Fruit fly (Drosophila melanogaster) whole organism, embryonic: Measurements from ENCODE around the gene SPARC.

ENCODE experiments used
- Asciz ChIP-seq: fragments of 200-800 bp; sonication (Bioruptor generic); optimal IDR thresholded peaks from 2 replicates; lab custom pipeline; 2017; ENCODE audit warnings: missing biosample characterization, mild to moderate bottlenecking, missing genetic modification characterization, missing genetic modification reagents
- Awh ChIP-seq: fragments of 200-800 bp; sonication (Bioruptor generic); IDR thresholded peaks from 2 replicates; pipeline ENCODE4, ENCODE4 v1.3.6; 2022; ENCODE audit warnings: missing biosample characterization, missing genetic modification characterization
- CG10959 ChIP-seq: fragments of 200-800 bp; sonication (Bioruptor generic); IDR thresholded peaks from 2 replicates; pipeline ENCODE4 v1.3.6; 2022; ENCODE audit warnings: missing biosample characterization, missing genetic modification characterization
- CG11504 ChIP-seq: fragments of 200-800 bp; sonication (Bioruptor generic); optimal IDR thresholded peaks from 3 replicates; lab custom pipeline; 2019; ENCODE audit warnings: missing biosample characterization, mild to moderate bottlenecking, missing genetic modification characterization, moderate library complexity
- CG12299 ChIP-seq: fragments of 200-800 bp; sonication (Bioruptor generic); optimal IDR thresholded peaks from 2 replicates; lab custom pipeline; 2018; ENCODE audit warnings: missing biosample characterization, mild to moderate bottlenecking, missing genetic modification characterization
- CG14710 ChIP-seq: fragments of 200-800 bp; sonication (Bioruptor generic); optimal IDR thresholded peaks from 3 replicates; lab custom pipeline; 2019; ENCODE audit warnings: missing biosample characterization, mild to moderate bottlenecking, missing genetic modification characterization, moderate library complexity
- CG14965 ChIP-seq: fragments of 200-800 bp; sonication (Bioruptor generic); optimal IDR thresholded peaks from 2 replicates; lab custom pipeline; 2016; ENCODE audit warnings: missing biosample characterization, missing genetic modification characterization, borderline replicate concordance
- CG17361 ChIP-seq: fragments of 200-800 bp; sonication (Bioruptor generic); IDR thresholded peaks from 3 replicates; pipeline ENCODE4 v1.3.6; 2022; ENCODE audit warnings: missing biosample characterization, missing genetic modification characterization
- CG17612 ChIP-seq: fragments of 200-800 bp; sonication (Bioruptor generic); IDR thresholded peaks from 2 replicates; pipeline ENCODE4 v1.3.6; 2022; ENCODE audit warnings: missing biosample characterization, missing genetic modification characterization
- CG7556 ChIP-seq: fragments of 200-800 bp; sonication (Bioruptor generic); optimal IDR thresholded peaks from 2 replicates; lab custom pipeline; 2017; ENCODE audit warnings: missing biosample characterization, mild to moderate bottlenecking, missing genetic modification characterization
- CG8478 ChIP-seq: fragments of >200 bp; optimal IDR thresholded peaks from 2 replicates; lab custom pipeline; 2018
- CG9817 ChIP-seq: fragments of 200-800 bp; sonication (Bioruptor generic); optimal IDR thresholded peaks from 2 replicates; lab custom pipeline; 2018; ENCODE audit warnings: missing biosample characterization, mild to moderate bottlenecking, missing genetic modification characterization, moderate library complexity
- Camta ChIP-seq: fragments of 200-800 bp; sonication (Bioruptor generic); optimal IDR thresholded peaks from 2 replicates; lab custom pipeline; 2016; ENCODE audit warnings: missing biosample characterization, missing genetic modification characterization
- Fer1 ChIP-seq: fragments of 200-800 bp; sonication (Bioruptor generic); optimal IDR thresholded peaks from 2 replicates; lab custom pipeline; 2017; ENCODE audit warnings: missing biosample characterization, mild to moderate bottlenecking, missing genetic modification characterization
- Fer3 ChIP-seq: fragments of 200-800 bp; sonication (Bioruptor generic); optimal IDR thresholded peaks from 2 replicates; lab custom pipeline; 2018; ENCODE audit warnings: missing biosample characterization, mild to moderate bottlenecking, missing genetic modification characterization, moderate library complexity
- H15 ChIP-seq: fragments of 200-800 bp; sonication (Bioruptor generic); IDR thresholded peaks from 3 replicates; pipeline ENCODE4 v1.3.6; 2022; ENCODE audit warnings: missing biosample characterization, missing genetic modification characterization
- MBD-R2 ChIP-seq: fragments of 200-800 bp; sonication (Bioruptor generic); IDR thresholded peaks from 2 replicates; pipeline ENCODE4 v1.3.6; 2022; ENCODE audit warnings: missing biosample characterization, missing genetic modification characterization
- MESR4 ChIP-seq: fragments of 200-800 bp; sonication (Bioruptor generic); optimal IDR thresholded peaks from 2 replicates; lab custom pipeline; 2018; ENCODE audit warnings: missing biosample characterization, mild to moderate bottlenecking, missing genetic modification characterization, moderate library complexity
- Oaz ChIP-seq: fragments of 200-800 bp; sonication (Bioruptor generic); IDR thresholded peaks from 2 replicates; pipeline ENCODE4 v1.3.6; 2022; ENCODE audit warnings: missing biosample characterization, missing genetic modification characterization
- Opbp ChIP-seq: fragments of 200-800 bp; sonication (Bioruptor generic); IDR thresholded peaks from 3 replicates; pipeline ENCODE4 v1.3.6; 2022; ENCODE audit warnings: missing biosample characterization, missing genetic modification characterization; ENCODE audit not compliant: partially characterized antibody
- Poxn ChIP-seq: fragments of 200-800 bp; sonication (Bioruptor generic); IDR thresholded peaks from 2 replicates; pipeline ENCODE4 v1.3.6; 2022; ENCODE audit warnings: missing biosample characterization, missing genetic modification characterization
- Scr ChIP-seq: fragments of 200-800 bp; sonication (Bioruptor generic); IDR thresholded peaks from 2 replicates; pipeline ENCODE4 v1.3.6; 2022; ENCODE audit warnings: missing biosample characterization, missing genetic modification characterization; ENCODE audit not compliant: partially characterized antibody
- Side ChIP-seq: fragments of 200-800 bp; sonication (Bioruptor generic); optimal IDR thresholded peaks from 2 replicates; lab custom pipeline; 2016; ENCODE audit warnings: missing biosample characterization, missing genetic modification characterization
- Sin3A ChIP-seq: fragments of >200 bp; optimal IDR thresholded peaks from 2 replicates; lab custom pipeline; 2018
- Sox102F ChIP-seq: fragments of 200-800 bp; sonication (Bioruptor generic); optimal IDR thresholded peaks from 2 replicates; lab custom pipeline; 2018; ENCODE audit warnings: missing biosample characterization, mild to moderate bottlenecking, missing genetic modification characterization, moderate library complexity
- Trl ChIP-seq, 3 experiments: fragments of >200 bp in 2 of 3; fragments of 200-800 bp in 1 of 3; sonication (Bioruptor generic) in 1 of 3; optimal IDR thresholded peaks; 2 replicates in 1 of 3; 3 replicates in 2 of 3; lab custom pipeline; 2016 to 2017; ENCODE audit warnings: missing biosample characterization in 1 of 3, missing genetic modification characterization in 1 of 3
- abd-A ChIP-seq: fragments of 200-800 bp; sonication (Bioruptor generic); optimal IDR thresholded peaks from 3 replicates; lab custom pipeline; 2019; ENCODE audit warnings: missing biosample characterization, mild to moderate bottlenecking, missing genetic modification characterization, moderate library complexity
- bcd ChIP-seq: fragments of 200-800 bp; sonication (Bioruptor generic); optimal IDR thresholded peaks from 2 replicates; lab custom pipeline; 2017; ENCODE audit warnings: missing biosample characterization, mild to moderate bottlenecking, missing genetic modification characterization
- corto ChIP-seq: fragments of 200-800 bp; sonication (Bioruptor generic); optimal IDR thresholded peaks from 2 replicates; lab custom pipeline; 2016; ENCODE audit warnings: missing biosample characterization, mild to moderate bottlenecking, missing genetic modification characterization, moderate library complexity
- crc ChIP-seq: fragments of 200-800 bp; sonication (Bioruptor generic); optimal IDR thresholded peaks from 2 replicates; lab custom pipeline; 2016; ENCODE audit warnings: missing biosample characterization, missing genetic modification characterization
- dan ChIP-seq: fragments of 200-800 bp; sonication (Bioruptor generic); IDR thresholded peaks from 2 replicates; pipeline ENCODE4 v1.3.6; 2022; ENCODE audit warnings: missing biosample characterization, missing genetic modification characterization
- dysf ChIP-seq: fragments of 200-800 bp; sonication (Bioruptor generic); IDR thresholded peaks from 3 replicates; pipeline ENCODE4 v1.3.6; 2022; ENCODE audit warnings: missing biosample characterization, missing genetic modification characterization
- ems ChIP-seq: fragments of 200-800 bp; sonication (Bioruptor generic); optimal IDR thresholded peaks from 3 replicates; lab custom pipeline; 2016; ENCODE audit warnings: missing biosample characterization, missing genetic modification characterization
- fd64A ChIP-seq: fragments of 200-800 bp; sonication (Bioruptor generic); optimal IDR thresholded peaks from 3 replicates; lab custom pipeline; 2018; ENCODE audit warnings: missing biosample characterization, mild to moderate bottlenecking, missing genetic modification characterization
- grau ChIP-seq: fragments of 200-800 bp; optimal IDR thresholded peaks from 3 replicates; lab custom pipeline; 2019; ENCODE audit warnings: missing biosample characterization, mild to moderate bottlenecking, missing genetic modification characterization, moderate library complexity
- hbn ChIP-seq: fragments of 200-800 bp; sonication (Bioruptor generic); IDR thresholded peaks from 2 replicates; pipeline ENCODE4 v1.3.6; 2022; ENCODE audit warnings: missing biosample characterization, missing genetic modification characterization; ENCODE audit not compliant: partially characterized antibody
- ind ChIP-seq: fragments of 200-800 bp; sonication (Bioruptor generic); optimal IDR thresholded peaks from 3 replicates; lab custom pipeline; 2016; ENCODE audit warnings: missing biosample characterization, missing genetic modification characterization
- kay ChIP-seq: fragments of 200-800 bp; sonication (Bioruptor generic); optimal IDR thresholded peaks from 2 replicates; lab custom pipeline; 2016; ENCODE audit warnings: missing biosample characterization, missing genetic modification characterization
- kni ChIP-seq: fragments of 200-800 bp; sonication (Bioruptor generic); optimal IDR thresholded peaks from 3 replicates; lab custom pipeline; 2017; ENCODE audit warnings: mild to moderate bottlenecking, missing biosample characterization, missing genetic modification reagents, missing genetic modification characterization
- lola ChIP-seq, 3 experiments: fragments of >200 bp in 2 of 3; fragments of 200-800 bp in 1 of 3; sonication (Bioruptor generic) in 1 of 3; optimal IDR thresholded peaks; 2 replicates each; lab custom pipeline; 2017 to 2019; ENCODE audit warnings: missing biosample characterization in 3 of 3, missing genetic modification characterization in 3 of 3, mild to moderate bottlenecking in 1 of 3, moderate library complexity in 1 of 3
- nau ChIP-seq: fragments of 200-800 bp; sonication (Bioruptor generic); optimal IDR thresholded peaks from 3 replicates; lab custom pipeline; 2017; ENCODE audit warnings: missing biosample characterization, mild to moderate bottlenecking, missing genetic modification characterization, missing genetic modification reagents
- otp ChIP-seq: fragments of 200-800 bp; sonication (Bioruptor generic); IDR thresholded peaks from 3 replicates; pipeline ENCODE4, ENCODE4 v1.3.6; 2022; ENCODE audit warnings: missing biosample characterization, missing genetic modification characterization
- pfk ChIP-seq: fragments of 200-800 bp; sonication (Bioruptor generic); optimal IDR thresholded peaks from 2 replicates; lab custom pipeline; 2018; ENCODE audit warnings: missing biosample characterization, mild to moderate bottlenecking, missing genetic modification characterization, moderate library complexity
- ranshi ChIP-seq: fragments of 200-800 bp; sonication (Bioruptor generic); IDR thresholded peaks from 2 replicates; pipeline ENCODE4 v1.3.6; 2022; ENCODE audit warnings: missing biosample characterization, missing genetic modification characterization
- ro ChIP-seq: fragments of 200-800 bp; sonication (Bioruptor generic); IDR thresholded peaks from 2 replicates; pipeline ENCODE4 v1.3.6; 2022; ENCODE audit warnings: missing biosample characterization, missing genetic modification characterization
- row ChIP-seq: fragments of 200-800 bp; sonication (Bioruptor generic); IDR thresholded peaks from 3 replicates; pipeline ENCODE4 v1.3.6; 2022; ENCODE audit warnings: missing biosample characterization, missing genetic modification characterization
- seq ChIP-seq: fragments of 200-800 bp; sonication (Bioruptor generic); IDR thresholded peaks from 2 replicates; pipeline ENCODE4 v1.3.6; 2022; ENCODE audit warnings: missing biosample characterization, missing genetic modification characterization
- stwl ChIP-seq: fragments of 200-800 bp; sonication (Bioruptor generic); optimal IDR thresholded peaks from 3 replicates; lab custom pipeline; 2018; ENCODE audit warnings: missing biosample characterization, mild to moderate bottlenecking, missing genetic modification characterization, moderate library complexity
- toy ChIP-seq: fragments of 200-800 bp; sonication (Bioruptor generic); IDR thresholded peaks from 2 replicates; pipeline ENCODE4 v1.3.6; 2022; ENCODE audit warnings: missing biosample characterization, missing genetic modification characterization
- vvl ChIP-seq: fragments of 200-800 bp; sonication (Bioruptor generic); IDR thresholded peaks from 2 replicates; pipeline ENCODE4 v1.3.6; 2022; ENCODE audit warnings: missing biosample characterization, missing genetic modification characterization

The SPARC gene

DNA sequence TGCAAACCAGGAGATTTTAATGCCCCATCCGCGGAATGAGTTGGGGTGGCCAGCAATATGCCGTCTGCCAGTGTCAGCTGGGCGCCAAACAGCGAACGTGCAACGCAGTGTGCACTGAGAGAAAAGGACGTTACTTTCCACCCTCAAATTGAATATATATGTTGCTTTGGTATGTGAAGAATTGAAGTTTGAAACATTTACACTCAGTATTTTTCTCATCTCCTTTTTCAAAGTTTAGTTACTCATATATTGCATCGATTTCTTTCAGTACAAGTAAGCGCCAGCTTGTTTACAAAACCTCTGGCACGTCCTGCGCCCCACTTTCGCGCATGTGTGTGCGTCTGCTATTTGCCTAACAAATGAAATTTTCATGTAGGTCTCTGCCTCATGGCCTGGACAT is 12.6 kb downstream of the SPARC start (continued):
- peak; percentile 82 for TF ChIP-seq Awh (GFP tag; lab: Robert Waterston, UW)
- peak; percentile 56; the same call in 2 of the 3 replicates for TF ChIP-seq dysf (GFP tag; lab: Robert Waterston, UW)
- TF ChIP-seq ems (GFP tag; lab: Kevin White, UChicago) = no peak
- TF ChIP-seq fd64A (GFP tag; lab: Kevin White, UChicago) = no peak
- peak; percentile 14 for TF ChIP-seq CG14710 (tag; lab: Kevin White, UChicago)
- no peak for TF ChIP-seq stwl (tag; lab: Kevin White, UChicago)
- peak; percentile 17 for TF ChIP-seq Asciz (GFP tag; lab: Kevin White, UChicago)
- no peak for TF ChIP-seq Poxn (GFP tag; lab: Robert Waterston, UW)
- TF ChIP-seq dan (GFP tag; lab: Robert Waterston, UW) = 0 out of 2 replicates have a peak, but pooled peaks have one; percentile 33
- TF ChIP-seq bcd (GFP tag; lab: Kevin White, UChicago) = peak; percentile 33
- peak; percentile 61; the same call in 2 of the 3 replicates for TF ChIP-seq H15 (GFP tag; lab: Robert Waterston, UW)
- 0 out of 2 replicates have a peak, but pooled peaks have one; percentile 31 for TF ChIP-seq MBD-R2 (GFP tag; lab: Robert Waterston, UW)
- no peak for TF ChIP-seq hbn (GFP tag; lab: Robert Waterston, UW)
- peak; percentile 13 for TF ChIP-seq ind (GFP tag; lab: Kevin White, UChicago)
- TF ChIP-seq abd-A (tag; lab: Kevin White, UChicago) = no peak
- TF ChIP-seq kay = no peak
- TF ChIP-seq Fer1 (GFP tag; lab: Kevin White, UChicago) = peak; percentile 68
- no peak for TF ChIP-seq nau (GFP tag; lab: Kevin White, UChicago)
- no peak for TF ChIP-seq pfk
- no peak for TF ChIP-seq Scr
- TF ChIP-seq CG10959 (GFP tag; lab: Robert Waterston, UW) = peak; percentile 36; the same call in 1 of the 2 replicates
- TF ChIP-seq Camta = peak; percentile 84
- no peak for TF ChIP-seq Sin3A (lab: Kevin White, UChicago)
- no peak for TF ChIP-seq seq (GFP tag; lab: Robert Waterston, UW)
- TF ChIP-seq CG7556 (GFP tag; lab: Kevin White, UChicago) = peak; percentile 38
- 0 out of 3 replicates have a peak, but pooled peaks have one; percentile 27 for TF ChIP-seq otp (GFP tag; lab: Robert Waterston, UW)
- TF ChIP-seq CG9817 (tag; lab: Kevin White, UChicago) = no peak
- TF ChIP-seq CG12299 (tag; lab: Kevin White, UChicago) = no peak
- no peak for TF ChIP-seq CG8478 (lab: Kevin White, UChicago)
- TF ChIP-seq row (GFP tag; lab: Robert Waterston, UW) = peak; percentile 53
- TF ChIP-seq crc = peak; percentile 62
- TF ChIP-seq Opbp (GFP tag; lab: Robert Waterston, UW) = no peak
- no peak for TF ChIP-seq lola (GFP tag; optimal IDR thresholded peaks at IDR 0.05; lab: Kevin White, UChicago)
- no peak for TF ChIP-seq kni (GFP tag; lab: Kevin White, UChicago)
- 0 out of 3 replicates have a peak, but pooled peaks have one; percentile 26 for TF ChIP-seq CG17361
- peak; percentile 59; the same call in 1 of the 2 replicates for TF ChIP-seq ro
- TF ChIP-seq grau = peak; percentile 35
- TF ChIP-seq Side = peak; percentile 52
- TF ChIP-seq Fer3 (tag; lab: Kevin White, UChicago) = peak; percentile 5
- peak; percentile 55 for TF ChIP-seq CG11504
- no peak for TF ChIP-seq corto (GFP tag; lab: Kevin White, UChicago)
- TF ChIP-seq toy (GFP tag; lab: Robert Waterston, UW) = peak; percentile 10; the same call in 1 of the 2 replicates
- TF ChIP-seq Sox102F = peak; percentile 45
- peak; percentile 82 for TF ChIP-seq ranshi (GFP tag; lab: Robert Waterston, UW)
- TF ChIP-seq Oaz (GFP tag; lab: Robert Waterston, UW) = 0 out of 2 replicates have a peak, but pooled peaks have one; percentile 23
- TF ChIP-seq CG17612 (GFP tag; lab: Robert Waterston, UW) = 0 out of 2 replicates have a peak, but pooled peaks have one; percentile 15
- TF ChIP-seq CG14965 (GFP tag; lab: Kevin White, UChicago) = no peak
- no peak for TF ChIP-seq Trl (optimal IDR thresholded peaks at IDR 0.05; lab: Kevin White, UChicago)
- TF ChIP-seq Trl (GFP tag; optimal IDR thresholded peaks at IDR 0.05; lab: Kevin White, UChicago) = peak; percentile 72
- TF ChIP-seq MESR4 (GFP tag; lab: Kevin White, UChicago) = no peak
- TF ChIP-seq vvl = peak; percentile 64; the same call in 1 of the 2 replicates
